Worm (Caenorhabditis elegans) whole organism, L4 larva: ENCODE measurements around the gene ZK353.3.

Experiments used
- ceh-62 ChIP-seq: sonication (generic microtip); optimal IDR thresholded peaks from 2 replicates; lab custom pipeline; 2017; ENCODE audit warnings: missing biosample characterization, missing genetic modification characterization
- nhr-77 ChIP-seq: fragments of 150-350 bp; optimal IDR thresholded peaks from 2 replicates; lab custom pipeline; 2014; ENCODE audit warnings: missing biosample characterization, missing genetic modification characterization

ce11 chrIII:8395685-8396084 is at the start of gene ZK353.3:
- TF ChIP-seq nhr-77 (tag; lab: Kevin White, UChicago), result no peak
- TF ChIP-seq ceh-62 (tag; lab: Kevin White, UChicago), result no peak
